Worm (Caenorhabditis elegans) whole organism, L2 larva: Measurements from ENCODE around the gene gldi-3.

Experiments
- F13H6.1 ChIP-seq: sonication (generic microtip); optimal IDR thresholded peaks from 2 replicates; lab custom pipeline; 2016; ENCODE audit warnings: missing genetic modification characterization, missing compliant biosample characterization
- ceh-16 ChIP-seq: fragments of 150-350 bp; optimal IDR thresholded peaks from 2 replicates; lab custom pipeline; 2014; ENCODE audit warnings: missing biosample characterization, missing genetic modification characterization
- lin-11 ChIP-seq: fragments of 150-350 bp; sonication (generic microtip); optimal IDR thresholded peaks from 2 replicates; lab custom pipeline; 2014; ENCODE audit warnings: missing biosample characterization, missing genetic modification characterization, inconsistent platforms, mixed read lengths
- nhr-237 ChIP-seq: fragments of 150-350 bp; optimal IDR thresholded peaks from 2 replicates; lab custom pipeline; 2014; ENCODE audit warnings: missing biosample characterization, missing genetic modification characterization
- nhr-25 ChIP-seq: fragments of 150-350 bp; sonication (generic microtip); optimal IDR thresholded peaks from 3 replicates; lab custom pipeline; 2014; ENCODE audit warnings: missing biosample characterization, missing genetic modification characterization
- ztf-11 ChIP-seq: sonication (generic microtip); optimal IDR thresholded peaks from 2 replicates; lab custom pipeline; 2017; ENCODE audit warnings: missing biosample characterization, missing genetic modification characterization

ce11 chrII:9266252-9266651 is 13.6 kb downstream of the gldi-3 start:
- TF ChIP-seq lin-11 (tag; lab: Kevin White, UChicago) = no peak
- no peak for TF ChIP-seq ceh-16 (tag; lab: Kevin White, UChicago)
- TF ChIP-seq nhr-25 (tag; lab: Kevin White, UChicago) = no peak
- no peak for TF ChIP-seq ztf-11 (tag; lab: Kevin White, UChicago)
- no peak for TF ChIP-seq nhr-237 (tag; lab: Kevin White, UChicago)
- TF ChIP-seq F13H6.1 = no peak
